Worm (Caenorhabditis elegans) whole organism, young adult: ENCODE measurements around the gene mtm-3.

Experiments
- C06A6.2 ChIP-seq: fragments of 200-800 bp; sonication (Bioruptor generic); conservative IDR thresholded peaks from 2 replicates; pipeline ENCODE4 v1.3.6; 2022; ENCODE audit warnings: missing genetic modification characterization, missing compliant biosample characterization
- F23B12.7 ChIP-seq: sonication (generic microtip); optimal IDR thresholded peaks from 2 replicates; lab custom pipeline; 2017; ENCODE audit warnings: missing genetic modification characterization, mild to moderate bottlenecking, missing compliant biosample characterization, antibody characterized with exemption, moderate library complexity; ENCODE audit not compliant: insufficient read depth
- F52B5.7 ChIP-seq: sonication (generic microtip); optimal IDR thresholded peaks from 2 replicates; lab custom pipeline; 2016; ENCODE audit warnings: mild to moderate bottlenecking, missing genetic modification characterization, missing compliant biosample characterization
- F55B11.4 ChIP-seq: sonication (generic microtip); optimal IDR thresholded peaks from 2 replicates; lab custom pipeline; 2016; ENCODE audit warnings: missing compliant biosample characterization, missing genetic modification characterization, borderline replicate concordance; ENCODE audit not compliant: insufficient read depth
- F57C9.4 ChIP-seq: sonication (generic microtip); optimal IDR thresholded peaks from 2 replicates; lab custom pipeline; 2017; ENCODE audit warnings: mild to moderate bottlenecking, missing genetic modification characterization, missing compliant biosample characterization
- T26A5.8 ChIP-seq: sonication (generic microtip); optimal IDR thresholded peaks from 2 replicates; lab custom pipeline; 2016; ENCODE audit warnings: missing genetic modification characterization, missing compliant biosample characterization
- akir-1 ChIP-seq: fragments of 200-800 bp; sonication (Bioruptor generic); optimal IDR thresholded peaks from 2 replicates; lab custom pipeline; 2018; ENCODE audit warnings: mild to moderate bottlenecking, missing genetic modification characterization, moderate library complexity, missing compliant biosample characterization
- ama-1 ChIP-seq, 3 experiments: fragments of 150-350 bp in 1 of 3; sonication (generic microtip) in 2 of 3; optimal IDR thresholded peaks; 2 replicates each; lab custom pipeline; 2014 to 2018; ENCODE audit warnings: missing biosample characterization in 2 of 3, missing genetic modification characterization in 2 of 3, missing genetic modification reagents in 2 of 3
- aptf-3 ChIP-seq: fragments of 200-800 bp; sonication (Bioruptor generic); IDR thresholded peaks from 2 replicates; pipeline ENCODE4 v1.3.6; 2022; ENCODE audit warnings: missing genetic modification characterization, missing compliant biosample characterization
- atf-7 ChIP-seq: sonication (generic microtip); optimal IDR thresholded peaks from 2 replicates; lab custom pipeline; 2017; ENCODE audit warnings: mild to moderate bottlenecking, missing genetic modification characterization, missing compliant biosample characterization
- bed-2 ChIP-seq: fragments of 200-800 bp; sonication (Bioruptor generic); IDR thresholded peaks from 2 replicates; pipeline ENCODE4 v1.3.6; 2022; ENCODE audit warnings: missing genetic modification reagents, missing genetic modification characterization, missing compliant biosample characterization
- ceh-58 ChIP-seq: fragments of 200-800 bp; sonication (Bioruptor generic); IDR thresholded peaks from 2 replicates; pipeline ENCODE4 v1.3.6; 2022; ENCODE audit warnings: missing genetic modification characterization, missing compliant biosample characterization
- chd-7 ChIP-seq: sonication (generic microtip); optimal IDR thresholded peaks from 2 replicates; lab custom pipeline; 2016; ENCODE audit warnings: mild to moderate bottlenecking, missing genetic modification characterization, moderate library complexity, missing compliant biosample characterization
- dox-1 ChIP-seq: fragments of 200-800 bp; sonication (Bioruptor generic); IDR thresholded peaks from 2 replicates; pipeline ENCODE4 v1.3.6; 2022; ENCODE audit warnings: missing genetic modification reagents, missing genetic modification characterization, missing compliant biosample characterization
- efl-1 ChIP-seq: fragments of 150-350 bp; optimal IDR thresholded peaks from 2 replicates; lab custom pipeline; 2014; ENCODE audit warnings: missing biosample characterization, missing genetic modification reagents, missing genetic modification characterization
- ekl-4 ChIP-seq: fragments of 200-800 bp; sonication (Bioruptor generic); IDR thresholded peaks from 2 replicates; pipeline ENCODE4 v1.3.6; 2022; ENCODE audit warnings: missing genetic modification reagents, missing genetic modification characterization, missing compliant biosample characterization
- hlh-12 ChIP-seq: sonication (generic microtip); optimal IDR thresholded peaks from 2 replicates; lab custom pipeline; 2016; ENCODE audit warnings: missing genetic modification characterization, missing compliant biosample characterization
- hlh-26 ChIP-seq: fragments of 200-800 bp; sonication (Bioruptor generic); conservative IDR thresholded peaks from 2 replicates; pipeline ENCODE4 v1.3.6; 2022; ENCODE audit warnings: missing genetic modification reagents, missing genetic modification characterization, missing compliant biosample characterization
- hmg-1.2 ChIP-seq: fragments of 200-800 bp; sonication (Bioruptor generic); IDR thresholded peaks from 2 replicates; pipeline ENCODE4 v1.3.6; 2022; ENCODE audit warnings: missing genetic modification reagents, missing genetic modification characterization, missing compliant biosample characterization
- lag-1 ChIP-seq: fragments of 200-800 bp; sonication (Bioruptor generic); IDR thresholded peaks from 2 replicates; pipeline ENCODE4 v1.3.6; 2022; ENCODE audit warnings: missing genetic modification reagents, missing genetic modification characterization, missing compliant biosample characterization
- lin-54 ChIP-seq: fragments of 200-800 bp; sonication (Bioruptor generic); optimal IDR thresholded peaks from 2 replicates; lab custom pipeline; 2018; ENCODE audit warnings: mild to moderate bottlenecking, missing genetic modification characterization, missing compliant biosample characterization
- madf-10 ChIP-seq: sonication (generic microtip); optimal IDR thresholded peaks from 2 replicates; lab custom pipeline; 2016; ENCODE audit warnings: mild to moderate bottlenecking, missing genetic modification characterization, missing compliant biosample characterization
- madf-8 ChIP-seq: fragments of 200-800 bp; sonication (Bioruptor generic); conservative IDR thresholded peaks from 2 replicates; pipeline ENCODE4 v1.3.6; 2022; ENCODE audit warnings: missing genetic modification reagents, missing genetic modification characterization, missing compliant biosample characterization
- mcd-1 ChIP-seq: fragments of 200-800 bp; sonication (Bioruptor generic); IDR thresholded peaks from 2 replicates; pipeline ENCODE4 v1.3.6; 2022; ENCODE audit warnings: missing genetic modification reagents, missing genetic modification characterization, missing compliant biosample characterization
- nhr-80 ChIP-seq: sonication (generic microtip); optimal IDR thresholded peaks from 2 replicates; lab custom pipeline; 2016; ENCODE audit warnings: missing genetic modification characterization, missing compliant biosample characterization
- pbrm-1 ChIP-seq: fragments of 200-800 bp; sonication (Bioruptor generic); IDR thresholded peaks from 2 replicates; pipeline ENCODE4 v1.3.6; 2022; ENCODE audit warnings: missing genetic modification reagents, missing genetic modification characterization, missing compliant biosample characterization
- rcor-1 ChIP-seq: fragments of 200-800 bp; sonication (Bioruptor generic); IDR thresholded peaks from 2 replicates; pipeline ENCODE4 v1.3.6; 2022; ENCODE audit warnings: missing genetic modification reagents, missing genetic modification characterization, missing compliant biosample characterization
- rec-8 ChIP-seq, 2 experiments: sonication (generic microtip); optimal IDR thresholded peaks; 2 replicates each; lab custom pipeline; 2016; ENCODE audit warnings: mild to moderate bottlenecking in 2 of 2, missing genetic modification characterization in 2 of 2, missing genetic modification reagents in 2 of 2, missing genotype in 2 of 2, missing biosample characterization in 1 of 2, missing compliant biosample characterization in 1 of 2, moderate library complexity in 1 of 2
- repo-1 ChIP-seq: sonication (generic microtip); optimal IDR thresholded peaks from 2 replicates; lab custom pipeline; 2017; ENCODE audit warnings: mild to moderate bottlenecking, missing genetic modification characterization, missing compliant biosample characterization
- rpc-1 ChIP-seq, 2 experiments: fragments of 150-350 bp in 1 of 2; sonication (generic microtip) in 1 of 2; optimal IDR thresholded peaks; 2 replicates each; lab custom pipeline; 2014 to 2018; ENCODE audit warnings: missing biosample characterization in 1 of 2, missing genetic modification characterization in 1 of 2, missing genetic modification reagents in 1 of 2, missing genotype in 1 of 2
- snpc-4 ChIP-seq, 5 experiments: fragments of 150-350 bp in 1 of 5; sonication (generic microtip) in 4 of 5; optimal IDR thresholded peaks; 2 replicates each; lab custom pipeline; 2014 to 2018; ENCODE audit warnings: missing genetic modification characterization in 5 of 5, missing biosample characterization in 3 of 5, antibody characterized with exemption in 2 of 5, mild to moderate bottlenecking in 2 of 5, missing compliant biosample characterization in 2 of 5, missing genotype in 2 of 5, moderate library complexity in 2 of 5, missing genetic modification reagents in 1 of 5
- somi-1 ChIP-seq: fragments of 200-800 bp; sonication (Bioruptor generic); optimal IDR thresholded peaks from 2 replicates; lab custom pipeline; 2018; ENCODE audit warnings: mild to moderate bottlenecking, missing genetic modification characterization, missing compliant biosample characterization
- tbp1 ChIP-seq: fragments of 200-800 bp; sonication (Bioruptor generic); optimal IDR thresholded peaks from 2 replicates; lab custom pipeline; 2018; ENCODE audit warnings: mild to moderate bottlenecking, missing genetic modification characterization, missing compliant biosample characterization
- unc-130 ChIP-seq: sonication (generic microtip); optimal IDR thresholded peaks from 2 replicates; lab custom pipeline; 2016; ENCODE audit warnings: missing genetic modification reagents, missing genetic modification characterization, missing compliant biosample characterization
- xnd-1 ChIP-seq: sonication (generic microtip); optimal IDR thresholded peaks from 2 replicates; lab custom pipeline; 2016; ENCODE audit warnings: missing genotype, missing genetic modification reagents, missing genetic modification characterization, missing compliant biosample characterization
- ztf-18 ChIP-seq: sonication (generic microtip); optimal IDR thresholded peaks from 2 replicates; lab custom pipeline; 2016; ENCODE audit warnings: missing genotype, mild to moderate bottlenecking, missing genetic modification characterization, missing compliant biosample characterization
- ztf-25 ChIP-seq: fragments of 200-800 bp; sonication (Bioruptor generic); IDR thresholded peaks from 2 replicates; pipeline ENCODE4 v1.3.6; 2022; ENCODE audit warnings: missing genetic modification reagents, missing genetic modification characterization, missing compliant biosample characterization
- ztf-28 ChIP-seq: fragments of 200-800 bp; sonication (Bioruptor generic); IDR thresholded peaks from 2 replicates; pipeline ENCODE4 v1.3.6; 2022; ENCODE audit warnings: missing genetic modification reagents, missing genetic modification characterization, missing compliant biosample characterization
- ztf-3 ChIP-seq: fragments of 200-800 bp; sonication (Bioruptor generic); optimal IDR thresholded peaks from 2 replicates; lab custom pipeline; 2018; ENCODE audit warnings: mild to moderate bottlenecking, missing genetic modification characterization, missing compliant biosample characterization

The mtm-3 gene

DNA sequence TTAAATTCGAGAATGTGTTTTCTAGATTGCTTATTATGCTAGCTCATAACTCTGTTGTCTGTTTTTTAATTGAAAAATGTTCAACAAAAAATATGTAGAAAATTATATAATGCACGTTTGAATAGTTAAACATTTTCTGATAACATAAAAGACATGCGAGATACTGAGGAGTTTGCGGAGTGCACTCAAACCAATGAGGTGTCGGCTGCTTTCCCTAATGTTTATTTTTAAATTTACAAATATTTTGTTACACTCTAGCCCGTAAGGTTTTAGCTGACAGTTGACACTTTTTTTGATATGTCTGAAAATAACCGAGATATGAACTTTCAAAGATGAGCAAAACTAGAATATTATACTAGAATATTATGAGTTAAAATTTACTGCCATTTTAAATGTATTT is 35.7 kb downstream of the mtm-3 start:
- TF ChIP-seq F52B5.7 (tag; lab: Kevin White, UChicago), result no peak
- no peak for TF ChIP-seq hlh-12 (tag; lab: Kevin White, UChicago)
- no peak for TF ChIP-seq madf-8 (GFP tag; lab: Robert Waterston, UW)
- no peak for TF ChIP-seq chd-7 (tag; lab: Kevin White, UChicago)
- TF ChIP-seq ceh-58 (GFP tag; lab: Robert Waterston, UW), result no peak
- no peak for TF ChIP-seq ztf-3 (GFP tag; lab: Kevin White, UChicago)
- TF ChIP-seq ekl-4, result no peak
- no peak for TF ChIP-seq snpc-4 (GFP tag; optimal IDR thresholded peaks at IDR 0.05; lab: Kevin White, UChicago)
- peak in 3 of 4 experiments; percentile 46 to 81 (median 59) for TF ChIP-seq snpc-4 (tag; optimal IDR thresholded peaks at IDR 0.05; lab: Kevin White, UChicago)

DNA sequence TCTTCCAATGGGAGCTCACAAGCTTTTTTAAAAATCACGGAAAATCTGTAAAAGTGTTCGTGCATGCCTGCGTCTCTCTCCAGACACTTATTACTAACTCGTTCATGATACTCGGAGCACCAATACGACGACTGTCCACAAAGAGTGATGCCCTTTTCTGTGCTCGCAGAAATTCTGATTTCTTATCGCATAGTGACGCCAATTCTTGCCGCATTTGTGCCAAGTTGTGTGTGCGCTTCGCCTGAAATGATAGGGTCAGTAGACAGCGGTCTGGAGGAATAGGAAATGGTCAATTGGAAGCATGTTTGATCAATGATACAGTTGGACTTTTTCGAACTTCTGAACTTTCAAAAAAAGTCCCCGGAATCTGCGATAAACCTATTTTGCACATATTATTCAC is 36.2 kb downstream of the mtm-3 start:
- TF ChIP-seq mcd-1 (GFP tag; lab: Robert Waterston, UW) (no peak), ztf-18 (tag; lab: Kevin White, UChicago) (no peak), atf-7 (peak; percentile 2), nhr-80 (tag; lab: Kevin White, UChicago) (peak; percentile 91), ztf-3 (GFP tag; lab: Kevin White, UChicago) (no peak), F57C9.4 (tag; lab: Kevin White, UChicago) (no peak), lag-1 (GFP tag; lab: Robert Waterston, UW) (no peak), unc-130 (GFP tag; lab: Kevin White, UChicago) (no peak), chd-7 (tag; lab: Kevin White, UChicago) (no peak), dox-1 (GFP tag; lab: Robert Waterston, UW) (peak; percentile 27; the same call in 1 of the 2 replicates), akir-1 (no peak), madf-10 (tag; lab: Kevin White, UChicago) (no peak), F23B12.7 (tag; lab: Kevin White, UChicago) (no peak), lin-54 (GFP tag; lab: Kevin White, UChicago) (no peak), ama-1 (optimal IDR thresholded peaks at IDR 0.05; lab: Kevin White, UChicago) (no peak), ama-1 (GFP tag; optimal IDR thresholded peaks at IDR 0.05; lab: Kevin White, UChicago) (no peak), madf-8 (GFP tag; lab: Robert Waterston, UW) (no peak), repo-1 (tag; lab: Kevin White, UChicago) (no peak), somi-1 (GFP tag; lab: Kevin White, UChicago) (no peak), C06A6.2 (no peak), rcor-1 (GFP tag; lab: Robert Waterston, UW) (no peak), rpc-1 (optimal IDR thresholded peaks at IDR 0.05; lab: Kevin White, UChicago) (no peak), rpc-1 (tag; optimal IDR thresholded peaks at IDR 0.05; lab: Kevin White, UChicago) (no peak), bed-2 (GFP tag; lab: Robert Waterston, UW) (no peak), pbrm-1 (GFP tag; lab: Robert Waterston, UW) (no peak), xnd-1 (tag; lab: Kevin White, UChicago) (no peak), rec-8 (tag; optimal IDR thresholded peaks at IDR 0.05; lab: Kevin White, UChicago) (no peak), F55B11.4 (no peak), ztf-28 (no peak)

DNA sequence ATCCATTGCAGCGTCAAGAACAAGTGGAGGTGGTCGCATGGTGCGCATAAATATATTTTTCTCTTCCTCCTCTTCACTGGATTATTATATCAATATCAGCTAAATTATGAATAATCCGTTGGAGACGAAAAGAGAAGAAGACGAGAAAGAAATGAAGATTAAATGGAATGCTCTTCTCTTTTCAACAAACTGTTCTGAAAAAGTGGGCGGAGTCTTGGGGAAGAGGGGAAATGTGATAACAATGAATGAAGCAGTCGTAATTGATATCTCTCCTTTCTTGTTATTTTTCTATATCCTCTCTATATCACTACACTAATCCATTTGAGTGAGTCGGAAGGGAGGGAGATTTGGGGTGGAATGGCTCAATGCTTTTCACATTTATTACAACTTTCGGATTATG is 41.0 kb downstream of the mtm-3 start, which contains the start of gene arcp-1:
Gene arcp-1, minus strand, starts transcription at position 101 of the 400 bp plus-strand sequence.
- TF ChIP-seq lin-54 (GFP tag; lab: Kevin White, UChicago) (no peak), xnd-1 (tag; lab: Kevin White, UChicago) (no peak), ztf-28 (no peak), ama-1 (optimal IDR thresholded peaks at IDR 0.05; lab: Kevin White, UChicago) (no peak), ama-1 (GFP tag; optimal IDR thresholded peaks at IDR 0.05; lab: Kevin White, UChicago) (no peak), efl-1 (GFP tag; lab: Kevin White, UChicago) (no peak), T26A5.8 (tag; lab: Kevin White, UChicago) (no peak), tbp1 (GFP tag; lab: Kevin White, UChicago) (no peak), ztf-25 (GFP tag; lab: Robert Waterston, UW) (no peak), hlh-26 (GFP tag; lab: Robert Waterston, UW) (no peak), aptf-3 (GFP tag; lab: Robert Waterston, UW) (no peak), hmg-1.2 (GFP tag; lab: Robert Waterston, UW) (no peak)
